Fruit fly (Drosophila melanogaster): ENCODE results near the gene Meltrin.

Meltrin gene

DNA sequence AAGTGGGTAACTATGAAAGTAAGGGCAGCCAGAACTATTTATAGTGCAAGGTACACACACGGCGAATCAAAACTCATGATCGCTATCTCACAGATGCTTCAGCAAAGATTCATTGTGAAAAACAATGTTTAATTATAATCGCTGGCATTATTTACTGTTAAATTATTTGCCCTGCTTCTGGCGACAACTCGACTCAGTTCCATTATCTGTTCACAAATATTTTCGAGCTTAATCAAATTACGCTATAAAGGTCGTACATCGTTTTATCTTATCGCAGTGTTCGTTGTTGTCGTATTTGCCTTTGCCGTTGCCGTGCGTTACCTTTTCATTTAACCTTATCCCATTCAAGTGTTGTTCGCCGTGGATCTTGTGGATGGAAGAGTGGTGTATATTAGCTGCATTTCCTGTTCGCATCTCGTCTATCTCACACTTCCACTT lies 11.9 kb upstream of the Meltrin start (continued):
- no peak for TF ChIP-seq CG34422 (GFP tag; IDR thresholded peaks at IDR 0.05)
- TF ChIP-seq gro (GFP tag; optimal IDR thresholded peaks at IDR 0.05), result no peak
- no peak for TF ChIP-seq Usf (GFP tag; optimal IDR thresholded peaks at IDR 0.05)
- TF ChIP-seq sens (GFP tag), result peak; percentile 65
- TF ChIP-seq CG7357 (GFP tag; IDR thresholded peaks at IDR 0.05), result no peak
- TF ChIP-seq CG3281 (GFP tag; optimal IDR thresholded peaks at IDR 0.05), result no peak
- no peak for TF ChIP-seq maf-S (GFP tag; optimal IDR thresholded peaks at IDR 0.05)
- TF ChIP-seq CG8765 (GFP tag; IDR thresholded peaks at IDR 0.05), result no peak
- no peak for TF ChIP-seq Spps (tag; optimal IDR thresholded peaks at IDR 0.05)
- TF ChIP-seq ro (GFP tag; IDR thresholded peaks at IDR 0.05), result no peak
- TF ChIP-seq yki (optimal IDR thresholded peaks at IDR 0.05), result no peak
- peak; percentile 90 for TF ChIP-seq exex (tag; optimal IDR thresholded peaks at IDR 0.05)
- peak; percentile 48 for TF ChIP-seq fd64A (GFP tag; optimal IDR thresholded peaks at IDR 0.05)
- TF ChIP-seq CG17328 (GFP tag; IDR thresholded peaks at IDR 0.05), result no peak
- TF ChIP-seq nerfin-2 (GFP tag; IDR thresholded peaks at IDR 0.05; ENCODE audit: partially characterized antibody), result no peak
- TF ChIP-seq corto (GFP tag; optimal IDR thresholded peaks at IDR 0.05), result no peak
- TF ChIP-seq Poxn (GFP tag; IDR thresholded peaks at IDR 0.05), result no peak
- no peak for TF ChIP-seq CG3726 (GFP tag; IDR thresholded peaks at IDR 0.05)
- TF ChIP-seq Sry-δ (GFP tag; optimal IDR thresholded peaks at IDR 0.05), result no peak
- TF ChIP-seq Dip2 (GFP tag; IDR thresholded peaks at IDR 0.05), result no peak
- peak; percentile 11 for TF ChIP-seq CG18599 (GFP tag; optimal IDR thresholded peaks at IDR 0.05)
- no peak for TF ChIP-seq HLHmδ (GFP tag; optimal IDR thresholded peaks at IDR 0.05)
- no peak for TF ChIP-seq Fer3 (tag; optimal IDR thresholded peaks at IDR 0.05)
- TF ChIP-seq Dek (tag; optimal IDR thresholded peaks at IDR 0.05), result no peak
- no peak for TF ChIP-seq CHES-1-like (GFP tag; optimal IDR thresholded peaks at IDR 0.05)
- no peak for TF ChIP-seq gsb (GFP tag; IDR thresholded peaks at IDR 0.05)
- no peak for TF ChIP-seq Fer2 (tag; optimal IDR thresholded peaks at IDR 0.05)
- no peak for TF ChIP-seq Nf-YB (GFP tag; optimal IDR thresholded peaks at IDR 0.05)
- TF ChIP-seq eve (GFP tag; optimal IDR thresholded peaks at IDR 0.05), result peak in 1 of 2 experiments; percentile 78
- TF ChIP-seq Taf1 (GFP tag; IDR thresholded peaks at IDR 0.05), result no peak
- no peak for TF ChIP-seq sima (GFP tag; optimal IDR thresholded peaks at IDR 0.05)
- TF ChIP-seq Eip74EF (GFP tag; optimal IDR thresholded peaks at IDR 0.05), result peak in 1 of 2 experiments; percentile 36
- TF ChIP-seq Med (GFP tag), result no peak
- no peak for TF ChIP-seq Xrp1 (GFP tag; IDR thresholded peaks at IDR 0.05)
- TF ChIP-seq B-H2 (GFP tag; optimal IDR thresholded peaks at IDR 0.05), result no peak
- TF ChIP-seq lbe (GFP tag; optimal IDR thresholded peaks at IDR 0.05), result no peak
- TF ChIP-seq CG13775 (GFP tag; optimal IDR thresholded peaks at IDR 0.05), result no peak
- TF ChIP-seq CG12744 (GFP tag; optimal IDR thresholded peaks at IDR 0.05), result no peak
- no peak for TF ChIP-seq CG8944 (GFP tag; optimal IDR thresholded peaks at IDR 0.05)
- no peak for TF ChIP-seq CG31224 (GFP tag; IDR thresholded peaks at IDR 0.05)
- TF ChIP-seq wor (GFP tag; IDR thresholded peaks at IDR 0.05), result no peak
- TF ChIP-seq unpg (GFP tag; optimal IDR thresholded peaks at IDR 0.05), result no peak
- TF ChIP-seq Adf1 (GFP tag; IDR thresholded peaks at IDR 0.05), result no peak
- TF ChIP-seq slou (GFP tag; optimal IDR thresholded peaks at IDR 0.05), result no peak
- no peak for TF ChIP-seq unc-4 (GFP tag; IDR thresholded peaks at IDR 0.05; ENCODE audit: partially characterized antibody)
- TF ChIP-seq abd-A (tag; optimal IDR thresholded peaks at IDR 0.05), result no peak
- no peak for TF ChIP-seq CG17186 (GFP tag; optimal IDR thresholded peaks at IDR 0.05)
- peak; percentile 65 for TF ChIP-seq lab (GFP tag; optimal IDR thresholded peaks at IDR 0.05)
- no peak for TF ChIP-seq CTCF (GFP tag; optimal IDR thresholded peaks at IDR 0.05)
- no peak for TF ChIP-seq fru (optimal IDR thresholded peaks at IDR 0.05)
- TF ChIP-seq pzg (GFP tag; optimal IDR thresholded peaks at IDR 0.05), result no peak
- TF ChIP-seq CG9797 (GFP tag; optimal IDR thresholded peaks at IDR 0.05), result no peak
- no peak for TF ChIP-seq fd3F (GFP tag; optimal IDR thresholded peaks at IDR 0.05)

Measured in whole organism, embryonic.